Worm (Caenorhabditis elegans): ENCODE measurements around the gene npr-27.

DNA sequence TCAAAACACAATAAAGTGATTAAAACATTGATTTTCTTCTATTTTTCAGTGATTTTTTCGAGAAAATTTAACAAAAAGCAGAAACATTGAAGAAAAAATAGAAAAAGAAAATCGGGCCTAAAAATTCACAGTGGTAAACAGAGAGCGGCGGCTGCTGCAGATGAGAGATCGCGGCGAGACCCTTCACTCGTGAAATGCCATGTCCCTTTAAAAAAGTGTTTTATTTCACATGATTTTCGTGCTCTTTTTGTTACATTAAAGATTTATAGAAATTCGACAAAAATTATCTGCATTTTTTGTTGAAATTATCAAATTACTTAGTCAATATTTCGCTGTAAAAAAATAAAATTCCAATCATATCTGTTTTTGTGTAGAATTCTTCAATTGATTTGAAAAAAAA, 8.5 kb downstream of the npr-27 start:
- no peak for TF ChIP-seq ztf-29 (GFP tag; IDR thresholded peaks at IDR 0.05)
- TF ChIP-seq T22C8.4 (GFP tag; IDR thresholded peaks at IDR 0.05): no peak
- no peak for TF ChIP-seq flt-1 (GFP tag; IDR thresholded peaks at IDR 0.05)
- no peak for TF ChIP-seq med-1 (GFP tag; optimal IDR thresholded peaks at IDR 0.05; ENCODE audit: insufficient read depth)

Data from whole organism, midembryonic.